Worm (Caenorhabditis elegans): Measurements from ENCODE around the gene vps-35.

The vps-35 gene

DNA sequence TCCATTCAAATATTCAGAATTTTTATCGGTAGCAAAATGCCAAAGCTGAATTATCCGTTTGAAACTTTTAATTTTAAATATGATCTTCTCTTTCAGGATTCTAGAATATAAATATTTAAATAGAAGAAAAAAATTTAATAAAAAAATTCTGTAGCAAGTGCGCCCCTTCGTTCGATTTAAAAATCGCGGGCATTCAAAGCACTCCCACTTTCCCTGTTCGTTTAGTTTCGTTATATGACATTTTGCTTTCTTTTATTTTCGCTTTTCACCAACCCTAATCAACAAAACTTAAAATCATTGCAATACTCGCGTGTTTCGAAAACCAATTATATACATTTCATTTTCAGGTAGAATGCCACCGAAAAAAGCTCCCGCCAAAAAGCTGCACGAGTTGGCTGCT lies 14.0 kb downstream of the vps-35 start, which contains the start of gene vrk-1:
Gene vrk-1, plus strand, starts transcription at position 348 of the 400 bp plus-strand sequence.
- no peak for TF ChIP-seq ztf-11 (tag; optimal IDR thresholded peaks at IDR 0.05)
- no peak for TF ChIP-seq ztf-4 (tag; optimal IDR thresholded peaks at IDR 0.05)
- TF ChIP-seq ceh-28 (tag; optimal IDR thresholded peaks at IDR 0.05): no peak
- no peak for TF ChIP-seq pha-4 (tag; optimal IDR thresholded peaks at IDR 0.05)
- no peak for TF ChIP-seq nhr-76 (tag; optimal IDR thresholded peaks at IDR 0.05)
- TF ChIP-seq nhr-67 (tag; optimal IDR thresholded peaks at IDR 0.05): no peak
- no peak for TF ChIP-seq nhr-43 (tag; optimal IDR thresholded peaks at IDR 0.05; ENCODE audit: poor library complexity, severe bottlenecking)
- no peak for TF ChIP-seq nhr-23 (tag; optimal IDR thresholded peaks at IDR 0.05)
- no peak for TF ChIP-seq mml-1 (tag; optimal IDR thresholded peaks at IDR 0.05)
- TF ChIP-seq nhr-237 (tag; optimal IDR thresholded peaks at IDR 0.05): no peak
- no peak for TF ChIP-seq nhr-77 (tag; optimal IDR thresholded peaks at IDR 0.05)
- TF ChIP-seq eor-1 (tag; optimal IDR thresholded peaks at IDR 0.05): no peak
- TF ChIP-seq skn-1 (tag; optimal IDR thresholded peaks at IDR 0.05): no peak
- TF ChIP-seq nhr-25 (tag; optimal IDR thresholded peaks at IDR 0.05): no peak
- TF ChIP-seq lsy-12 (tag; optimal IDR thresholded peaks at IDR 0.05): no peak
- TF ChIP-seq fos-1 (tag; optimal IDR thresholded peaks at IDR 0.05): no peak
- TF ChIP-seq daf-12 (tag; optimal IDR thresholded peaks at IDR 0.05): no peak
- no peak for TF ChIP-seq elt-2 (tag; optimal IDR thresholded peaks at IDR 0.05)

DNA sequence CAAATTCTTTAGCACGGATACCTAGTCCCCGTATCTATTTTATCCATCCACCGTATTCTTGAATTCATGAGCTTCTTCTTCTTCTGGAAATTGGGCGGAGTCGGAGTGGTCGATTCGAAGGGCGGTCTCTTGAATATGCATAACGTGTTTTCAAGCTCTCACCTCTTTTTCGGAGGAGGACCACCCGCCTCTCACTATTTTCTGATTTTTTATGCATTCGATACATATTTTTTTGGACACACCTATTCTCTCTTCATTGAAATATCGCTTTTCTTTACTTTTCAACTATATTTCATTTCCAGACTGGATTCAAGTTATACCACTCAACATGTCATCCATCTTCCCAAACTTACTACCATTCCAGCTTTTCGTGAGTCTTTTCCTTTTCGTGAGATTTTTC lies 20.9 kb downstream of the vps-35 start, which contains the start of gene egl-44:
Gene egl-44, plus strand, starts transcription at position 301 of the 400 bp plus-strand sequence.
- TF ChIP-seq fkh-10 (GFP tag; optimal IDR thresholded peaks at IDR 0.05) (no peak), nhr-67 (tag; optimal IDR thresholded peaks at IDR 0.05) (no peak), egl-27 (tag; optimal IDR thresholded peaks at IDR 0.05) (no peak), ceh-9 (tag; optimal IDR thresholded peaks at IDR 0.05) (no peak), aly-2 (tag; optimal IDR thresholded peaks at IDR 0.05) (no peak), nhr-43 (tag; optimal IDR thresholded peaks at IDR 0.05; ENCODE audit: poor library complexity, severe bottlenecking) (no peak), unc-62 (GFP tag; optimal IDR thresholded peaks at IDR 0.05) (no peak), ama-1 (optimal IDR thresholded peaks at IDR 0.05) (no peak)

DNA sequence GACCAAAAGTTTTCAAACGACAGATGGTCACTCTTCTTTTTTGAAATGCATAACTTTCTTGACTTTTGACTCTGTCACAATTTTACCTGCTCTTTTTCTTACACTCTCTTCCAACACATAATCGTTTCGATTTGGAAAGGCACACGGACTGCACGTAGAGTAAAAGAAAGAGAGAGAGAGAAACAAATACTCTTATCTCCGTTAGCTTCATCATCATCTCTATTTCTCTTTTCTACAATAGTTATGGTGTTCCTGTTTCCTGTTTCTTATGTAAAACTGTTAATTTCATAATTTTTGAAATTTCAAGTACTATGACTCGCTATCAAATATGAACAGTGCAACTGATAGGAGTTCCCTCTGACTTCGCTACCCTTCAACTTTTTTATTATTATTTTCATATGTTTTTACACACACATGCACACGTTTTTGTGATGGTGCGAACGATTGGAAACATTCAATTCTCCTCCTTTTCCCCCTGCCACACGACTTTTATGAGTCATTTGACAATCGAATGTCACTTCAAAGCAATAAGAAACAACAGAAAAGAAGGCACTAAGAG lies 22.6 kb downstream of the vps-35 start:
- TF ChIP-seq aly-2 (tag; optimal IDR thresholded peaks at IDR 0.05) (no peak), egl-5 (tag; optimal IDR thresholded peaks at IDR 0.05) (no peak), nhr-28 (tag; optimal IDR thresholded peaks at IDR 0.05) (no peak), skn-1 (tag; optimal IDR thresholded peaks at IDR 0.05) (peak; percentile 51), egl-27 (tag; optimal IDR thresholded peaks at IDR 0.05) (no peak), nhr-12 (tag; optimal IDR thresholded peaks at IDR 0.05) (no peak), ceh-9 (tag; optimal IDR thresholded peaks at IDR 0.05) (no peak), nhr-23 (tag; optimal IDR thresholded peaks at IDR 0.05) (no peak), unc-62 (GFP tag; optimal IDR thresholded peaks at IDR 0.05) (no peak), ceh-28 (tag; optimal IDR thresholded peaks at IDR 0.05) (peak; percentile 24), pqm-1 (tag; optimal IDR thresholded peaks at IDR 0.05) (peak; percentile 93), ztf-11 (tag; optimal IDR thresholded peaks at IDR 0.05) (no peak), nhr-77 (tag; optimal IDR thresholded peaks at IDR 0.05) (no peak), fos-1 (tag; optimal IDR thresholded peaks at IDR 0.05) (no peak), pha-4 (tag; optimal IDR thresholded peaks at IDR 0.05) (peak; percentile 77), unc-39 (tag; optimal IDR thresholded peaks at IDR 0.05) (no peak), lsy-12 (tag; optimal IDR thresholded peaks at IDR 0.05) (no peak), snpc-4 (tag; optimal IDR thresholded peaks at IDR 0.05) (peak; percentile 23), fkh-10 (GFP tag; optimal IDR thresholded peaks at IDR 0.05) (no peak), ztf-4 (tag; optimal IDR thresholded peaks at IDR 0.05) (no peak), elt-3 (tag; optimal IDR thresholded peaks at IDR 0.05) (no peak), nhr-237 (tag; optimal IDR thresholded peaks at IDR 0.05) (no peak), eor-1 (tag; optimal IDR thresholded peaks at IDR 0.05) (no peak), ama-1 (optimal IDR thresholded peaks at IDR 0.05) (no peak), zag-1 (tag; optimal IDR thresholded peaks at IDR 0.05) (no peak), tbx-2 (tag; optimal IDR thresholded peaks at IDR 0.05) (no peak), mdl-1 (tag; optimal IDR thresholded peaks at IDR 0.05) (no peak), lin-15B (tag; optimal IDR thresholded peaks at IDR 0.05) (peak; percentile 4), nhr-43 (tag; optimal IDR thresholded peaks at IDR 0.05; ENCODE audit: poor library complexity, severe bottlenecking) (no peak), elt-1 (tag; optimal IDR thresholded peaks at IDR 0.05) (no peak), nhr-67 (tag; optimal IDR thresholded peaks at IDR 0.05) (no peak), nfya-1 (tag; optimal IDR thresholded peaks at IDR 0.05; ENCODE audit: insufficient read depth) (no peak), elt-2 (tag; optimal IDR thresholded peaks at IDR 0.05) (peak; percentile 96), ceh-16 (tag; optimal IDR thresholded peaks at IDR 0.05) (no peak), nhr-76 (tag; optimal IDR thresholded peaks at IDR 0.05) (no peak), R02D3.7 (tag; optimal IDR thresholded peaks at IDR 0.05) (no peak), sea-2 (GFP tag; optimal IDR thresholded peaks at IDR 0.05) (no peak), jun-1 (tag; optimal IDR thresholded peaks at IDR 0.05) (no peak)

Measured in whole organism, L3 larva.